Fruit fly (Drosophila melanogaster) whole organism, embryonic: ENCODE results near the gene CG11560.

Experiments
- Abd-B ChIP-seq: fragments of 200-800 bp; sonication (Bioruptor generic); optimal IDR thresholded peaks from 2 replicates; lab custom pipeline; 2018; ENCODE audit warnings: missing biosample characterization, mild to moderate bottlenecking, missing genetic modification characterization, moderate library complexity
- Adf1 ChIP-seq: fragments of 200-800 bp; sonication (Bioruptor generic); IDR thresholded peaks from 2 replicates; pipeline ENCODE4 v1.3.6; 2022; ENCODE audit warnings: missing biosample characterization, missing genetic modification characterization
- Awh ChIP-seq: fragments of 200-800 bp; sonication (Bioruptor generic); IDR thresholded peaks from 2 replicates; pipeline ENCODE4, ENCODE4 v1.3.6; 2022; ENCODE audit warnings: missing biosample characterization, missing genetic modification characterization
- BtbVII ChIP-seq: fragments of 200-800 bp; sonication (Bioruptor generic); optimal IDR thresholded peaks from 3 replicates; lab custom pipeline; 2017; ENCODE audit warnings: missing biosample characterization, mild to moderate bottlenecking, missing genetic modification characterization
- Bteb2 ChIP-seq: fragments of 200-800 bp; sonication (Bioruptor generic); optimal IDR thresholded peaks from 2 replicates; lab custom pipeline; 2016; ENCODE audit warnings: missing biosample characterization, missing genetic modification characterization
- CG11247 ChIP-seq: fragments of 200-800 bp; sonication (Bioruptor generic); IDR thresholded peaks from 2 replicates; pipeline ENCODE4 v1.3.6; 2022; ENCODE audit warnings: missing biosample characterization, missing genetic modification characterization
- CG12155 ChIP-seq: fragments of 200-800 bp; sonication (Bioruptor generic); optimal IDR thresholded peaks from 3 replicates; lab custom pipeline; 2016; ENCODE audit warnings: missing biosample characterization, missing genetic modification characterization
- CG12659 ChIP-seq: fragments of 200-800 bp; sonication (Bioruptor generic); optimal IDR thresholded peaks from 3 replicates; lab custom pipeline; 2017; ENCODE audit warnings: mild to moderate bottlenecking, missing biosample characterization, missing genetic modification reagents, missing genetic modification characterization
- CG13287 ChIP-seq: fragments of 200-800 bp; sonication (Bioruptor generic); IDR thresholded peaks from 2 replicates; pipeline ENCODE4 v1.3.6; 2022; ENCODE audit warnings: missing biosample characterization, missing genetic modification characterization; ENCODE audit not compliant: partially characterized antibody
- CG13624 ChIP-seq: fragments of 200-800 bp; sonication (Bioruptor generic); optimal IDR thresholded peaks from 2 replicates; lab custom pipeline; 2016; ENCODE audit warnings: missing biosample characterization, missing genetic modification characterization
- CG14860 ChIP-seq: fragments of 200-800 bp; sonication (Bioruptor generic); IDR thresholded peaks from 3 replicates; pipeline ENCODE4 v1.3.6; 2022; ENCODE audit warnings: missing biosample characterization, missing genetic modification characterization; ENCODE audit not compliant: partially characterized antibody
- CG16813 ChIP-seq: fragments of 200-800 bp; sonication (Bioruptor generic); IDR thresholded peaks from 3 replicates; pipeline ENCODE4 v1.3.6; 2022; ENCODE audit warnings: missing biosample characterization, missing genetic modification characterization; ENCODE audit not compliant: partially characterized antibody
- CG17186 ChIP-seq: fragments of 200-800 bp; sonication (Bioruptor generic); optimal IDR thresholded peaks from 3 replicates; lab custom pipeline; 2017; ENCODE audit warnings: missing biosample characterization, missing genetic modification reagents, missing genetic modification characterization
- CG17361 ChIP-seq: fragments of 200-800 bp; sonication (Bioruptor generic); IDR thresholded peaks from 3 replicates; pipeline ENCODE4 v1.3.6; 2022; ENCODE audit warnings: missing biosample characterization, missing genetic modification characterization
- CG17612 ChIP-seq: fragments of 200-800 bp; sonication (Bioruptor generic); IDR thresholded peaks from 2 replicates; pipeline ENCODE4 v1.3.6; 2022; ENCODE audit warnings: missing biosample characterization, missing genetic modification characterization
- CG2116 ChIP-seq: fragments of 200-800 bp; sonication (Bioruptor generic); optimal IDR thresholded peaks from 3 replicates; lab custom pipeline; 2018; ENCODE audit warnings: missing biosample characterization, mild to moderate bottlenecking, missing genetic modification characterization
- CG2712 ChIP-seq: fragments of 200-800 bp; optimal IDR thresholded peaks from 3 replicates; lab custom pipeline; 2019; ENCODE audit warnings: missing biosample characterization, mild to moderate bottlenecking, missing genetic modification characterization, moderate library complexity
- CG30403 ChIP-seq: fragments of 200-800 bp; sonication (Bioruptor generic); optimal IDR thresholded peaks from 3 replicates; lab custom pipeline; 2016; ENCODE audit warnings: missing biosample characterization, missing genetic modification characterization
- CG6791 ChIP-seq: fragments of 200-800 bp; sonication (Bioruptor generic); IDR thresholded peaks from 3 replicates; pipeline ENCODE4 v1.3.6; 2022; ENCODE audit warnings: missing biosample characterization, missing genetic modification characterization; ENCODE audit not compliant: partially characterized antibody
- CG7963 ChIP-seq: fragments of 200-800 bp; sonication (Bioruptor generic); IDR thresholded peaks from 3 replicates; pipeline ENCODE4 v1.3.6; 2022; ENCODE audit warnings: missing biosample characterization, missing genetic modification characterization; ENCODE audit not compliant: partially characterized antibody
- CG8388 ChIP-seq: fragments of 200-800 bp; sonication (Bioruptor generic); optimal IDR thresholded peaks from 2 replicates; lab custom pipeline; 2019; ENCODE audit warnings: missing biosample characterization, mild to moderate bottlenecking, missing genetic modification characterization, moderate library complexity
- CHES-1-like ChIP-seq: fragments of 200-800 bp; sonication (Bioruptor generic); optimal IDR thresholded peaks from 2 replicates; lab custom pipeline; 2016; ENCODE audit warnings: missing biosample characterization, missing genetic modification characterization
- Dp ChIP-seq: fragments of 200-800 bp; sonication (Bioruptor generic); optimal IDR thresholded peaks from 2 replicates; lab custom pipeline; 2018; ENCODE audit warnings: missing biosample characterization, mild to moderate bottlenecking, missing genetic modification characterization, moderate library complexity
- ERR ChIP-seq: fragments of 200-800 bp; sonication (Bioruptor generic); optimal IDR thresholded peaks from 2 replicates; lab custom pipeline; 2016; ENCODE audit warnings: missing biosample characterization, missing genetic modification characterization
- HLH4C ChIP-seq: fragments of 200-800 bp; sonication (Bioruptor generic); IDR thresholded peaks from 3 replicates; pipeline ENCODE4 v1.3.6; 2022; ENCODE audit warnings: missing biosample characterization, missing genetic modification characterization; ENCODE audit not compliant: partially characterized antibody
- HmgD ChIP-seq: fragments of 200-800 bp; sonication (Bioruptor generic); optimal IDR thresholded peaks from 3 replicates; lab custom pipeline; 2016; ENCODE audit warnings: missing biosample characterization, missing genetic modification characterization
- MBD-R2 ChIP-seq: fragments of 200-800 bp; sonication (Bioruptor generic); IDR thresholded peaks from 2 replicates; pipeline ENCODE4 v1.3.6; 2022; ENCODE audit warnings: missing biosample characterization, missing genetic modification characterization
- Myb ChIP-seq: fragments of 200-800 bp; sonication (Bioruptor generic); optimal IDR thresholded peaks from 2 replicates; lab custom pipeline; 2016; ENCODE audit warnings: missing biosample characterization, missing genetic modification characterization
- Opbp ChIP-seq: fragments of 200-800 bp; sonication (Bioruptor generic); IDR thresholded peaks from 3 replicates; pipeline ENCODE4 v1.3.6; 2022; ENCODE audit warnings: missing biosample characterization, missing genetic modification characterization; ENCODE audit not compliant: partially characterized antibody
- Scr ChIP-seq: fragments of 200-800 bp; sonication (Bioruptor generic); IDR thresholded peaks from 2 replicates; pipeline ENCODE4 v1.3.6; 2022; ENCODE audit warnings: missing biosample characterization, missing genetic modification characterization; ENCODE audit not compliant: partially characterized antibody
- Sry-δ ChIP-seq: fragments of 200-800 bp; sonication (Bioruptor generic); optimal IDR thresholded peaks from 2 replicates; lab custom pipeline; 2016; ENCODE audit warnings: missing biosample characterization, missing genetic modification characterization
- Trl ChIP-seq, 3 experiments: fragments of >200 bp in 2 of 3; fragments of 200-800 bp in 1 of 3; sonication (Bioruptor generic) in 1 of 3; optimal IDR thresholded peaks; 2 replicates in 1 of 3; 3 replicates in 2 of 3; lab custom pipeline; 2016 to 2017; ENCODE audit warnings: missing biosample characterization in 1 of 3, missing genetic modification characterization in 1 of 3
- Xrp1 ChIP-seq: fragments of 200-800 bp; sonication (Bioruptor generic); IDR thresholded peaks from 2 replicates; pipeline ENCODE4 v1.3.6; 2022; ENCODE audit warnings: missing biosample characterization, missing genetic modification characterization
- dpn ChIP-seq, 2 experiments: fragments of 200-800 bp; sonication (Bioruptor generic); optimal IDR thresholded peaks; 3 replicates each; lab custom pipeline; 2016; ENCODE audit warnings: missing biosample characterization in 2 of 2, missing genetic modification characterization in 2 of 2
- grau ChIP-seq: fragments of 200-800 bp; optimal IDR thresholded peaks from 3 replicates; lab custom pipeline; 2019; ENCODE audit warnings: missing biosample characterization, mild to moderate bottlenecking, missing genetic modification characterization, moderate library complexity
- hb ChIP-seq: fragments of 200-800 bp; sonication (Bioruptor generic); IDR thresholded peaks from 3 replicates; pipeline ENCODE4 v1.3.6; 2022; ENCODE audit warnings: missing biosample characterization, missing genetic modification characterization; ENCODE audit not compliant: partially characterized antibody
- lilli ChIP-seq: fragments of 200-800 bp; sonication (Bioruptor generic); optimal IDR thresholded peaks from 3 replicates; lab custom pipeline; 2016; ENCODE audit warnings: missing biosample characterization, missing genetic modification characterization
- nerfin-2 ChIP-seq: fragments of 200-800 bp; sonication (Bioruptor generic); IDR thresholded peaks from 2 replicates; pipeline ENCODE4 v1.3.6; 2022; ENCODE audit warnings: missing biosample characterization, missing genetic modification characterization; ENCODE audit not compliant: partially characterized antibody
- ranshi ChIP-seq: fragments of 200-800 bp; sonication (Bioruptor generic); IDR thresholded peaks from 2 replicates; pipeline ENCODE4 v1.3.6; 2022; ENCODE audit warnings: missing biosample characterization, missing genetic modification characterization
- row ChIP-seq: fragments of 200-800 bp; sonication (Bioruptor generic); IDR thresholded peaks from 3 replicates; pipeline ENCODE4 v1.3.6; 2022; ENCODE audit warnings: missing biosample characterization, missing genetic modification characterization
- scrt ChIP-seq: fragments of 200-800 bp; sonication (Bioruptor generic); optimal IDR thresholded peaks from 2 replicates; lab custom pipeline; 2018; ENCODE audit warnings: missing biosample characterization, mild to moderate bottlenecking, missing genetic modification characterization, moderate library complexity
- so ChIP-seq: fragments of 200-800 bp; sonication (Bioruptor generic); IDR thresholded peaks from 3 replicates; pipeline ENCODE4 v1.3.6; 2022; ENCODE audit warnings: missing biosample characterization, missing genetic modification characterization
- sug ChIP-seq: fragments of 200-800 bp; optimal IDR thresholded peaks from 2 replicates; lab custom pipeline; 2019; ENCODE audit warnings: missing biosample characterization, mild to moderate bottlenecking, missing genetic modification characterization, moderate library complexity
- trh ChIP-seq: fragments of 200-800 bp; sonication (Bioruptor generic); optimal IDR thresholded peaks from 2 replicates; lab custom pipeline; 2016; ENCODE audit warnings: missing biosample characterization, missing genetic modification characterization
- zen ChIP-seq: fragments of 200-800 bp; sonication (Bioruptor generic); optimal IDR thresholded peaks from 3 replicates; lab custom pipeline; 2018; ENCODE audit warnings: missing biosample characterization, mild to moderate bottlenecking, missing genetic modification characterization, moderate library complexity
- zen2 ChIP-seq: fragments of 200-800 bp; sonication (Bioruptor generic); IDR thresholded peaks from 3 replicates; pipeline ENCODE4 v1.3.6; 2022; ENCODE audit warnings: missing biosample characterization, missing genetic modification characterization; ENCODE audit not compliant: partially characterized antibody
- zfh1 ChIP-seq: fragments of 200-800 bp; sonication (Bioruptor generic); IDR thresholded peaks from 3 replicates; pipeline ENCODE4 v1.3.6; 2022; ENCODE audit warnings: missing biosample characterization, missing genetic modification characterization

The CG11560 gene

dm6 chr3L:12115966-12116735 is 3.7 kb upstream of the CG11560 start, which contains the start of gene vers (continued):
- TF ChIP-seq HLH4C (peak; percentile 90), Abd-B (GFP tag; lab: Kevin White, UChicago) (peak; percentile 7), trh (GFP tag; lab: Kevin White, UChicago) (no peak), so (GFP tag; lab: Robert Waterston, UW) (no peak), CG6791 (peak; percentile 94), CG17186 (peak; percentile 9), Adf1 (GFP tag; lab: Robert Waterston, UW) (no peak; the same call in 1 of the 2 replicates), nerfin-2 (GFP tag; lab: Robert Waterston, UW) (peak; percentile 83), zen2 (GFP tag; lab: Robert Waterston, UW) (peak; percentile 88), zfh1 (GFP tag; lab: Robert Waterston, UW) (peak; percentile 40; the same call in 1 of the 3 replicates), Scr (peak; percentile 91), row (GFP tag; lab: Robert Waterston, UW) (0 out of 3 replicates have a peak, but pooled peaks have one; percentile 35), CG13287 (GFP tag; lab: Robert Waterston, UW) (peak; percentile 98), scrt (GFP tag; lab: Kevin White, UChicago) (no peak), CG30403 (GFP tag; lab: Kevin White, UChicago) (peak; percentile 19), HmgD (GFP tag; lab: Kevin White, UChicago) (peak; percentile 3), Opbp (GFP tag; lab: Robert Waterston, UW) (peak; percentile 95), CG2712 (peak; percentile 51), Bteb2 (GFP tag; lab: Kevin White, UChicago) (no peak), zen (peak; percentile 16), CG17612 (GFP tag; lab: Robert Waterston, UW) (no peak), ERR (GFP tag; lab: Kevin White, UChicago) (peak; percentile 33), CG8388 (GFP tag; lab: Kevin White, UChicago) (peak; percentile 23), CG12155 (GFP tag; lab: Kevin White, UChicago) (no peak), Sry-δ (GFP tag; lab: Kevin White, UChicago) (peak; percentile 97), dpn (GFP tag; optimal IDR thresholded peaks at IDR 0.05; lab: Kevin White, UChicago) (peak in 1 of 2 experiments; percentile 30), sug (tag; lab: Kevin White, UChicago) (peak; percentile 3), hb (GFP tag; lab: Robert Waterston, UW) (peak; percentile 84), grau (tag; lab: Kevin White, UChicago) (peak; percentile 10), Dp (GFP tag; lab: Kevin White, UChicago) (peak; percentile 98), Myb (peak; percentile 14), CG14860 (GFP tag; lab: Robert Waterston, UW) (peak; percentile 86), lilli (peak; percentile 45), BtbVII (GFP tag; lab: Kevin White, UChicago) (no peak), Xrp1 (GFP tag; lab: Robert Waterston, UW) (peak; percentile 32; the same call in 1 of the 2 replicates), Trl (optimal IDR thresholded peaks at IDR 0.05; lab: Kevin White, UChicago) (no peak), Trl (GFP tag; optimal IDR thresholded peaks at IDR 0.05; lab: Kevin White, UChicago) (peak; percentile 52), CG7963 (peak; percentile 82), CG13624 (GFP tag; lab: Kevin White, UChicago) (peak; percentile 50), CG2116 (GFP tag; lab: Kevin White, UChicago) (peak; percentile 79), CG12659 (GFP tag; lab: Kevin White, UChicago) (peak; percentile 50), CG16813 (peak; percentile 92), CG11247 (GFP tag; lab: Robert Waterston, UW) (0 out of 2 replicates have a peak, but pooled peaks have one; percentile 36), MBD-R2 (GFP tag; lab: Robert Waterston, UW) (peak; percentile 73), CG17361 (GFP tag; lab: Robert Waterston, UW) (0 out of 3 replicates have a peak, but pooled peaks have one; percentile 34), CHES-1-like (GFP tag; lab: Kevin White, UChicago) (peak; percentile 59), Awh (GFP tag; lab: Robert Waterston, UW) (peak; percentile 30; the same call in 1 of the 2 replicates), ranshi (GFP tag; lab: Robert Waterston, UW) (0 out of 2 replicates have a peak, but pooled peaks have one; percentile 17)
